Worm (Caenorhabditis elegans) whole organism, late embryonic: ENCODE data around the gene Y55F3BR.11.
A peak's percentile ranks its signal among the peaks of the same experiment; 100 is the strongest.

Experiments used
- C38D4.7 ChIP-seq: fragments of 200-800 bp; sonication (Bioruptor generic); optimal IDR thresholded peaks from 2 replicates; lab custom pipeline; 2018; ENCODE audit warnings: mild to moderate bottlenecking, missing genetic modification characterization, moderate library complexity, missing compliant biosample characterization
- F13H6.1 ChIP-seq: sonication (generic microtip); optimal IDR thresholded peaks from 2 replicates; lab custom pipeline; 2016; ENCODE audit warnings: missing genetic modification characterization, missing compliant biosample characterization
- K02D7.2 ChIP-seq: sonication (generic microtip); optimal IDR thresholded peaks from 2 replicates; lab custom pipeline; 2017; ENCODE audit warnings: mild to moderate bottlenecking, missing genetic modification characterization, missing compliant biosample characterization
- K09A11.1 ChIP-seq: sonication (generic microtip); optimal IDR thresholded peaks from 2 replicates; lab custom pipeline; 2017; ENCODE audit warnings: antibody characterized with exemption, mild to moderate bottlenecking, missing genetic modification characterization, missing compliant biosample characterization; ENCODE audit not compliant: insufficient read depth
- ama-1 ChIP-seq: fragments of 150-350 bp; optimal IDR thresholded peaks from 2 replicates; lab custom pipeline; 2014
- ceh-14 ChIP-seq: sonication (generic microtip); optimal IDR thresholded peaks from 2 replicates; lab custom pipeline; 2016; ENCODE audit warnings: missing genotype, missing genetic modification characterization, missing compliant biosample characterization
- ceh-18 ChIP-seq: sonication (generic microtip); optimal IDR thresholded peaks from 2 replicates; lab custom pipeline; 2016; ENCODE audit warnings: missing genetic modification characterization, missing compliant biosample characterization
- ceh-22 ChIP-seq: sonication (generic microtip); optimal IDR thresholded peaks from 2 replicates; lab custom pipeline; 2017; ENCODE audit warnings: missing biosample characterization, missing genetic modification characterization
- ceh-30 ChIP-seq: fragments of 150-350 bp; optimal IDR thresholded peaks from 2 replicates; lab custom pipeline; 2014; ENCODE audit warnings: missing biosample characterization, missing genetic modification characterization
- ceh-34 ChIP-seq: sonication (generic microtip); optimal IDR thresholded peaks from 2 replicates; lab custom pipeline; 2016; ENCODE audit warnings: mild to moderate bottlenecking, missing genetic modification characterization, missing compliant biosample characterization
- ceh-45 ChIP-seq: fragments of 200-800 bp; sonication (Bioruptor generic); IDR thresholded peaks from 2 replicates; pipeline ENCODE4 v1.3.6; 2022; ENCODE audit warnings: missing genetic modification reagents, missing genetic modification characterization, missing compliant biosample characterization
- ceh-48 ChIP-seq: sonication (generic microtip); optimal IDR thresholded peaks from 2 replicates; lab custom pipeline; 2016; ENCODE audit warnings: missing genetic modification characterization, inconsistent platforms, missing compliant biosample characterization
- ceh-9 ChIP-seq: sonication (generic microtip); optimal IDR thresholded peaks from 2 replicates; lab custom pipeline; 2016; ENCODE audit warnings: mild to moderate bottlenecking, missing genetic modification characterization, inconsistent platforms, missing compliant biosample characterization
- che-1 ChIP-seq: sonication (generic microtip); optimal IDR thresholded peaks from 2 replicates; lab custom pipeline; 2016; ENCODE audit warnings: mild to moderate bottlenecking, missing genetic modification characterization, missing compliant biosample characterization
- dve-1 ChIP-seq: sonication (generic microtip); optimal IDR thresholded peaks from 2 replicates; lab custom pipeline; 2017; ENCODE audit warnings: antibody characterized with exemption, mild to moderate bottlenecking, missing genetic modification characterization, missing compliant biosample characterization
- elt-2 ChIP-seq: sonication (generic microtip); optimal IDR thresholded peaks from 2 replicates; lab custom pipeline; 2016; ENCODE audit warnings: missing genetic modification reagents, missing genetic modification characterization, missing compliant biosample characterization
- ets-4 ChIP-seq: sonication (generic microtip); optimal IDR thresholded peaks from 2 replicates; lab custom pipeline; 2016; ENCODE audit warnings: missing genetic modification characterization, missing compliant biosample characterization
- hlh-30 ChIP-seq: sonication (generic microtip); optimal IDR thresholded peaks from 2 replicates; lab custom pipeline; 2017; ENCODE audit warnings: antibody characterized with exemption, missing genetic modification characterization, missing compliant biosample characterization; ENCODE audit not compliant: insufficient read depth
- hlh-6 ChIP-seq: sonication (generic microtip); optimal IDR thresholded peaks from 2 replicates; lab custom pipeline; 2016; ENCODE audit warnings: missing genotype, missing genetic modification characterization, missing compliant biosample characterization
- lim-6 ChIP-seq: sonication (generic microtip); optimal IDR thresholded peaks from 2 replicates; lab custom pipeline; 2016; ENCODE audit warnings: missing genetic modification characterization, missing compliant biosample characterization
- madf-2 ChIP-seq: sonication (generic microtip); optimal IDR thresholded peaks from 2 replicates; lab custom pipeline; 2017; ENCODE audit warnings: missing genetic modification characterization, missing compliant biosample characterization
- pag-3 ChIP-seq: sonication (generic microtip); optimal IDR thresholded peaks from 2 replicates; lab custom pipeline; 2016; ENCODE audit warnings: missing compliant biosample characterization, missing genetic modification characterization, borderline replicate concordance
- pqm-1 ChIP-seq: sonication (generic microtip); optimal IDR thresholded peaks from 2 replicates; lab custom pipeline; 2016; ENCODE audit warnings: missing genetic modification characterization, missing compliant biosample characterization
- sdc-2 ChIP-seq: sonication (generic microtip); optimal IDR thresholded peaks from 2 replicates; lab custom pipeline; 2016; ENCODE audit warnings: missing genotype, missing genetic modification characterization, missing compliant biosample characterization
- syd-9 ChIP-seq: sonication (generic microtip); optimal IDR thresholded peaks from 2 replicates; lab custom pipeline; 2016; ENCODE audit warnings: mild to moderate bottlenecking, missing genetic modification characterization, moderate library complexity, missing compliant biosample characterization
- tbx-2 ChIP-seq: sonication (generic microtip); optimal IDR thresholded peaks from 2 replicates; lab custom pipeline; 2016; ENCODE audit warnings: missing genetic modification characterization, missing compliant biosample characterization
- tbx-7 ChIP-seq: sonication (generic microtip); optimal IDR thresholded peaks from 2 replicates; lab custom pipeline; 2016; ENCODE audit warnings: missing genotype, missing genetic modification characterization, missing compliant biosample characterization
- ttx-3 ChIP-seq: sonication (generic microtip); optimal IDR thresholded peaks from 2 replicates; lab custom pipeline; 2016; ENCODE audit warnings: missing genetic modification reagents, missing genetic modification characterization, missing compliant biosample characterization
- unc-42 ChIP-seq: sonication (generic microtip); optimal IDR thresholded peaks from 2 replicates; lab custom pipeline; 2016; ENCODE audit warnings: missing genotype, missing genetic modification characterization, missing compliant biosample characterization
- unc-55 ChIP-seq: sonication (generic microtip); optimal IDR thresholded peaks from 2 replicates; lab custom pipeline; 2017; ENCODE audit warnings: missing biosample characterization, missing genetic modification reagents, missing genetic modification characterization
- unc-86 ChIP-seq: sonication (generic microtip); optimal IDR thresholded peaks from 2 replicates; lab custom pipeline; 2016; ENCODE audit warnings: missing genetic modification characterization, missing compliant biosample characterization
- zip-5 ChIP-seq: sonication (generic microtip); optimal IDR thresholded peaks from 2 replicates; lab custom pipeline; 2016; ENCODE audit warnings: missing genetic modification characterization, missing compliant biosample characterization
- ztf-16 ChIP-seq: sonication (generic microtip); optimal IDR thresholded peaks from 2 replicates; lab custom pipeline; 2017; ENCODE audit warnings: missing genetic modification characterization, missing compliant biosample characterization

The Y55F3BR.11 gene

ce11 chrIV:858630-859029 is 3.6 kb downstream of the Y55F3BR.11 start, which contains the start of gene Y55F3BR.2:
TSS of gene Y55F3BR.2 (plus strand) at chrIV:858930.
- TF ChIP-seq madf-2 (no peak), ceh-22 (tag; lab: Kevin White, UChicago) (no peak), C38D4.7 (GFP tag; lab: Kevin White, UChicago) (no peak), ama-1 (no peak), zip-5 (tag; lab: Kevin White, UChicago) (no peak), ceh-30 (tag; lab: Kevin White, UChicago) (no peak), pag-3 (tag; lab: Kevin White, UChicago) (no peak), ceh-48 (tag; lab: Kevin White, UChicago) (no peak), syd-9 (tag; lab: Kevin White, UChicago) (no peak), tbx-2 (no peak), ceh-34 (tag; lab: Kevin White, UChicago) (no peak), ceh-18 (no peak), lim-6 (no peak), unc-42 (tag; lab: Kevin White, UChicago) (no peak), unc-55 (GFP tag; lab: Kevin White, UChicago) (no peak), F13H6.1 (tag; lab: Kevin White, UChicago) (no peak), hlh-6 (tag; lab: Kevin White, UChicago) (no peak), che-1 (no peak), ets-4 (no peak)

ce11 chrIV:860810-861209 is 5.8 kb downstream of the Y55F3BR.11 start:
- TF ChIP-seq ceh-18 (no peak), pqm-1 (tag; lab: Kevin White, UChicago) (no peak)

- TF ChIP-seq ceh-14 (no peak), dve-1 (tag; lab: Kevin White, UChicago) (peak; percentile 56), elt-2 (tag; lab: Kevin White, UChicago) (peak; percentile 24), ceh-22 (tag; lab: Kevin White, UChicago) (no peak), ama-1 (peak; percentile 45)
Measured at ce11 chrIV:866828-867270, 11.8 kb downstream of the Y55F3BR.11 start.

ce11 chrIV:868723-869122 is 13.7 kb downstream of the Y55F3BR.11 start:
- TF ChIP-seq unc-55 (GFP tag; lab: Kevin White, UChicago) (no peak), K02D7.2 (tag; lab: Kevin White, UChicago) (no peak), C38D4.7 (GFP tag; lab: Kevin White, UChicago) (no peak), tbx-7 (tag; lab: Kevin White, UChicago) (no peak), ceh-48 (tag; lab: Kevin White, UChicago) (no peak), ceh-45 (GFP tag; lab: Robert Waterston, UW) (no peak), K09A11.1 (tag; lab: Kevin White, UChicago) (no peak), ceh-9 (tag; lab: Kevin White, UChicago) (no peak), ceh-14 (no peak), hlh-30 (no peak), F13H6.1 (tag; lab: Kevin White, UChicago) (no peak), sdc-2 (tag; lab: Kevin White, UChicago) (no peak), ztf-16 (tag; lab: Kevin White, UChicago) (no peak), unc-86 (no peak), ttx-3 (tag; lab: Kevin White, UChicago) (no peak), ceh-30 (tag; lab: Kevin White, UChicago) (no peak)

ce11 chrIV:873174-873788 is 18.3 kb downstream of the Y55F3BR.11 start:
- TF ChIP-seq ceh-30 (tag; lab: Kevin White, UChicago) (no peak), hlh-6 (tag; lab: Kevin White, UChicago) (no peak), unc-42 (tag; lab: Kevin White, UChicago) (no peak), ets-4 (no peak), K09A11.1 (tag; lab: Kevin White, UChicago) (no peak), syd-9 (tag; lab: Kevin White, UChicago) (no peak)
